Worm (Caenorhabditis elegans): ENCODE measurements around the gene C28A5.2.

DNA sequence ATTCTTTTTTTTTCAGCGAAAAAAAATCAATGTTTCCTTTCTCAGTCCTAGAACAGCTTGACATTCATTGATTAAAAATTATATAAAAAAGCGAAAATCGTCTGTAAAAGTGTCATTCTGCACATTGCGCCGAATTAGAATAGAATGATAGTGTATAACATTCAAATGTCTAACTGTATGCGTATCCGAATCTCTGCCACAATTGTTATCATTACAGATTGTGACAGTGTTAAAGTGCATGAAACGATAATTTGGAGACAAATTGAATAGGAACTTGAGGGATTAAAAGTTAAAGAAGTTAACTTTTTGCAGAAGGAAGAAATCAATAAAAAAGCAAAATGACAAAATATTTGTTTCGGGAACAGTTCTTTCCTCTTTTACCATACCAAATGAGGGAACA lies 29.0 kb upstream of the C28A5.2 start:
- TF ChIP-seq nhr-76 (tag; optimal IDR thresholded peaks at IDR 0.05) = no peak
- TF ChIP-seq C04F5.9 (tag; optimal IDR thresholded peaks at IDR 0.05) = no peak
- TF ChIP-seq nhr-20 (tag; optimal IDR thresholded peaks at IDR 0.05) = no peak

All from whole organism, L1 larva.